Worm (Caenorhabditis elegans): ENCODE data around the gene nol-56.

Gene nol-56

DNA sequence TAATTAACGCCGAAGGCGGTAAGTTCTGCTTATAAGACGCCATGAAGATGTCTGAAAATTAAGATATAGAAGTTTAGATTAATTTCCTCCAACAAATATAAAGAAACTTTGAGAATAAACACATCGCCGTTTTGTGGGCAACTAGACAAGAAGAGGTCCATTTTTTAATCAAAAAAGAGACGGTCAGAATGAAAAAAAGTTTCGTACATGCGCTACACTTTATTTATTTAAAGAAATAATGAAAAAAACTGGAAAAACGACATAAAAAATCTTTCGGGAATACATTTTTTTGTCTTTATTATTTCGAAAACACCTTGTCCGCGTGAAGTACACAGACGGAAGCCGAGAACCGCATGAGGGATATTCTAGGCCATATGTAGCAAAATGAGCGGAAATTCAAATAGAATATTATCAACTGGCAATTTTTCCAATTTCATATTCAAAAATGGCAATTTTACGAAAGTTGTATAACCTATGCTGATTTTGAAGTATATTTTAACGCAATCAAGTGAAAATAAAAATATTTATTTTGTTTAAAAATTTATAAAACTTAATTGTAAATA lies 3.1 kb upstream of the nol-56 start, which contains the start of gene sluh-7:
Gene sluh-7 (minus strand): TSS at position 51 of the 563 bp plus-strand sequence.
- peak; percentile 94 for TF ChIP-seq dpl-1 (GFP tag; optimal IDR thresholded peaks at IDR 0.05)
- TF ChIP-seq T20F7.1 (GFP tag; optimal IDR thresholded peaks at IDR 0.05): peak; percentile 69
- peak; percentile 82 for TF ChIP-seq dmd-9 (GFP tag; IDR thresholded peaks at IDR 0.05)
- TF ChIP-seq nhr-42 (GFP tag; IDR thresholded peaks at IDR 0.05): no peak
- no peak for TF ChIP-seq ama-1 (optimal IDR thresholded peaks at IDR 0.05)
- peak; percentile 75 for TF ChIP-seq madf-9 (GFP tag; conservative IDR thresholded peaks at IDR 0.05)
- peak in 1 of 2 experiments; percentile 88 for TF ChIP-seq hif-1 (tag; optimal IDR thresholded peaks at IDR 0.05)
- peak; percentile 30 for TF ChIP-seq nhr-28 (tag; optimal IDR thresholded peaks at IDR 0.05)
- peak; percentile 99 for TF ChIP-seq mes-2 (tag; optimal IDR thresholded peaks at IDR 0.05; ENCODE audit: poor library complexity, severe bottlenecking)
- TF ChIP-seq lin-38 (GFP tag; IDR thresholded peaks at IDR 0.05): peak; percentile 78
- peak; percentile 42 for TF ChIP-seq hlh-11 (tag; optimal IDR thresholded peaks at IDR 0.05)
- peak; percentile 72 for TF ChIP-seq hlh-30 (tag; optimal IDR thresholded peaks at IDR 0.05; ENCODE audit: insufficient read depth)
- no peak for TF ChIP-seq madf-5 (GFP tag; IDR thresholded peaks at IDR 0.05)
- peak; percentile 6 for TF ChIP-seq nhr-48 (tag; optimal IDR thresholded peaks at IDR 0.05)
- TF ChIP-seq nhr-237 (tag; optimal IDR thresholded peaks at IDR 0.05): no peak
- no peak for TF ChIP-seq daf-12 (tag; optimal IDR thresholded peaks at IDR 0.05)
- TF ChIP-seq Y105C5A.15 (GFP tag; IDR thresholded peaks at IDR 0.05): no peak
- TF ChIP-seq rbr-2 (tag; optimal IDR thresholded peaks at IDR 0.05): peak; percentile 63
- TF ChIP-seq unc-130 (GFP tag; optimal IDR thresholded peaks at IDR 0.05): peak; percentile 95
- no peak for TF ChIP-seq egl-27 (tag; optimal IDR thresholded peaks at IDR 0.05)
- TF ChIP-seq dmd-6 (GFP tag; IDR thresholded peaks at IDR 0.05): peak; percentile 56; the same call in 1 of the 2 replicates
- TF ChIP-seq mxl-3 (GFP tag; optimal IDR thresholded peaks at IDR 0.05): no peak
- no peak for TF ChIP-seq F26F4.8 (GFP tag; conservative IDR thresholded peaks at IDR 0.05)
- TF ChIP-seq snpc-1.2 (GFP tag; IDR thresholded peaks at IDR 0.05): no peak
- no peak for TF ChIP-seq spr-1 (tag; optimal IDR thresholded peaks at IDR 0.05)
- TF ChIP-seq lsy-2 (tag; optimal IDR thresholded peaks at IDR 0.05): peak in 1 of 2 experiments; percentile 88
- TF ChIP-seq attf-4 (tag; optimal IDR thresholded peaks at IDR 0.05): no peak
- TF ChIP-seq lin-15B (tag; optimal IDR thresholded peaks at IDR 0.05): peak; percentile 3
- peak; percentile 55 for TF ChIP-seq F37D6.2 (tag; optimal IDR thresholded peaks at IDR 0.05)
- TF ChIP-seq nhr-25 (tag; optimal IDR thresholded peaks at IDR 0.05; ENCODE audit: borderline replicate concordance, insufficient read depth): no peak
- TF ChIP-seq R02D3.7 (tag; optimal IDR thresholded peaks at IDR 0.05): no peak
- TF ChIP-seq nhr-102 (tag; optimal IDR thresholded peaks at IDR 0.05): peak; percentile 66
- TF ChIP-seq duxl-1 (tag; optimal IDR thresholded peaks at IDR 0.05; ENCODE audit: poor library complexity): peak; percentile 49
- no peak for TF ChIP-seq lin-1 (GFP tag; IDR thresholded peaks at IDR 0.05)
- TF ChIP-seq lin-13 (GFP tag; optimal IDR thresholded peaks at IDR 0.05): peak; percentile 27
- peak; percentile 74 for TF ChIP-seq dve-1 (tag; optimal IDR thresholded peaks at IDR 0.05; ENCODE audit: insufficient read depth)
- TF ChIP-seq skn-1 (tag; optimal IDR thresholded peaks at IDR 0.05): no peak
- no peak for TF ChIP-seq daf-16 (GFP tag; optimal IDR thresholded peaks at IDR 0.05)
- TF ChIP-seq daf-16 (tag; optimal IDR thresholded peaks at IDR 0.05): peak; percentile 52
- peak; percentile 79 for TF ChIP-seq aha-1 (tag)
- 0 out of 2 replicates have a peak, but pooled peaks have one; percentile 12 for TF ChIP-seq hmg-1.1 (GFP tag; IDR thresholded peaks at IDR 0.05)
- peak; percentile 86 for TF ChIP-seq nhr-6 (tag; optimal IDR thresholded peaks at IDR 0.05)
- TF ChIP-seq ZK337.2 (GFP tag; IDR thresholded peaks at IDR 0.05): peak; percentile 84
- no peak for TF ChIP-seq ztf-11 (tag; optimal IDR thresholded peaks at IDR 0.05)
- peak; percentile 70 for TF ChIP-seq mep-1 (tag; optimal IDR thresholded peaks at IDR 0.05)

Measured in whole organism, L4 larva.